Fruit fly (Drosophila melanogaster) whole organism, embryonic: ENCODE data around the gene dbe.

Experiments used
- CG1024 ChIP-seq: fragments of 200-800 bp; sonication (Bioruptor generic); IDR thresholded peaks from 2 replicates; pipeline ENCODE4 v1.3.6; 2022; ENCODE audit warnings: missing biosample characterization, missing genetic modification characterization
- CG10654 ChIP-seq: fragments of 200-800 bp; sonication (Bioruptor generic); optimal IDR thresholded peaks from 2 replicates; lab custom pipeline; 2016; ENCODE audit warnings: missing biosample characterization, missing genetic modification characterization
- CG12104 ChIP-seq: fragments of 200-800 bp; sonication (Bioruptor generic); optimal IDR thresholded peaks from 3 replicates; lab custom pipeline; 2016; ENCODE audit warnings: missing biosample characterization, missing genetic modification characterization
- CG12391 ChIP-seq: fragments of 200-800 bp; sonication (Bioruptor generic); optimal IDR thresholded peaks from 3 replicates; lab custom pipeline; 2018; ENCODE audit warnings: missing biosample characterization, mild to moderate bottlenecking, missing genetic modification characterization, moderate library complexity
- CG17361 ChIP-seq: fragments of 200-800 bp; sonication (Bioruptor generic); IDR thresholded peaks from 3 replicates; pipeline ENCODE4 v1.3.6; 2022; ENCODE audit warnings: missing biosample characterization, missing genetic modification characterization
- CG17829 ChIP-seq: fragments of 200-800 bp; optimal IDR thresholded peaks from 2 replicates; lab custom pipeline; 2019; ENCODE audit warnings: missing biosample characterization, mild to moderate bottlenecking, missing genetic modification characterization, moderate library complexity
- CG2712 ChIP-seq: fragments of 200-800 bp; optimal IDR thresholded peaks from 3 replicates; lab custom pipeline; 2019; ENCODE audit warnings: missing biosample characterization, mild to moderate bottlenecking, missing genetic modification characterization, moderate library complexity
- CG30020 ChIP-seq: fragments of 200-800 bp; optimal IDR thresholded peaks from 2 replicates; lab custom pipeline; 2019; ENCODE audit warnings: missing biosample characterization, mild to moderate bottlenecking, missing genetic modification characterization, moderate library complexity
- CG3163 ChIP-seq: fragments of 200-800 bp; sonication (Bioruptor generic); optimal IDR thresholded peaks from 3 replicates; lab custom pipeline; 2016; ENCODE audit warnings: missing biosample characterization, missing genetic modification characterization
- CG34376 ChIP-seq: fragments of 200-800 bp; sonication (Bioruptor generic); optimal IDR thresholded peaks from 2 replicates; lab custom pipeline; 2018; ENCODE audit warnings: missing biosample characterization, mild to moderate bottlenecking, missing genetic modification characterization
- CG3726 ChIP-seq: fragments of 200-800 bp; sonication (Bioruptor generic); IDR thresholded peaks from 3 replicates; pipeline ENCODE4, ENCODE4 v1.3.6; 2022; ENCODE audit warnings: missing biosample characterization, missing genetic modification characterization
- CG3838 ChIP-seq: fragments of 200-800 bp; sonication (Bioruptor generic); optimal IDR thresholded peaks from 3 replicates; lab custom pipeline; 2016; ENCODE audit warnings: missing biosample characterization, missing genetic modification characterization
- CG4282 ChIP-seq: fragments of 200-800 bp; sonication (Bioruptor generic); optimal IDR thresholded peaks from 2 replicates; lab custom pipeline; 2016; ENCODE audit warnings: missing biosample characterization, missing genetic modification characterization
- CG4820 ChIP-seq: fragments of 200-800 bp; sonication (Bioruptor generic); optimal IDR thresholded peaks from 3 replicates; lab custom pipeline; 2016; ENCODE audit warnings: missing biosample characterization, missing genetic modification characterization
- CG6254 ChIP-seq: fragments of 200-800 bp; sonication (Bioruptor generic); optimal IDR thresholded peaks from 3 replicates; lab custom pipeline; 2017; ENCODE audit warnings: mild to moderate bottlenecking, missing biosample characterization, missing genetic modification reagents, missing genetic modification characterization
- CG6765 ChIP-seq: fragments of 200-800 bp; sonication (Bioruptor generic); optimal IDR thresholded peaks from 3 replicates; lab custom pipeline; 2017; ENCODE audit warnings: missing biosample characterization, mild to moderate bottlenecking, missing genetic modification characterization
- CG9215 ChIP-seq: fragments of 200-800 bp; sonication (Bioruptor generic); IDR thresholded peaks from 2 replicates; pipeline ENCODE4 v1.3.6; 2022; ENCODE audit warnings: missing biosample characterization, missing genetic modification characterization
- CG9437 ChIP-seq: fragments of 200-800 bp; sonication (Bioruptor generic); optimal IDR thresholded peaks from 2 replicates; lab custom pipeline; 2018; ENCODE audit warnings: missing biosample characterization, mild to moderate bottlenecking, missing genetic modification characterization
- CoRest ChIP-seq: fragments of 200-800 bp; sonication (Bioruptor generic); optimal IDR thresholded peaks from 3 replicates; lab custom pipeline; 2018; ENCODE audit warnings: missing biosample characterization, mild to moderate bottlenecking, missing genetic modification characterization, moderate library complexity
- Dek ChIP-seq: fragments of 200-800 bp; sonication (Bioruptor generic); optimal IDR thresholded peaks from 3 replicates; lab custom pipeline; 2019; ENCODE audit warnings: missing biosample characterization, mild to moderate bottlenecking, missing genetic modification characterization, moderate library complexity
- E2f2 ChIP-seq: fragments of 200-800 bp; sonication (Bioruptor generic); IDR thresholded peaks from 2 replicates; pipeline ENCODE4 v1.3.6; 2022; ENCODE audit warnings: missing biosample characterization, missing genetic modification characterization
- HLH3B ChIP-seq: fragments of 200-800 bp; sonication (Bioruptor generic); IDR thresholded peaks from 2 replicates; pipeline ENCODE4 v1.3.6; 2022; ENCODE audit warnings: missing biosample characterization, missing genetic modification characterization
- HLH4C ChIP-seq: fragments of 200-800 bp; sonication (Bioruptor generic); IDR thresholded peaks from 3 replicates; pipeline ENCODE4 v1.3.6; 2022; ENCODE audit warnings: missing biosample characterization, missing genetic modification characterization; ENCODE audit not compliant: partially characterized antibody
- HmgD ChIP-seq: fragments of 200-800 bp; sonication (Bioruptor generic); optimal IDR thresholded peaks from 3 replicates; lab custom pipeline; 2016; ENCODE audit warnings: missing biosample characterization, missing genetic modification characterization
- Hr3 ChIP-seq: fragments of 200-800 bp; sonication (Bioruptor generic); optimal IDR thresholded peaks from 3 replicates; lab custom pipeline; 2016; ENCODE audit warnings: missing biosample characterization, missing genetic modification characterization
- Lim3 ChIP-seq: fragments of 200-800 bp; sonication (Bioruptor generic); IDR thresholded peaks from 2 replicates; pipeline ENCODE4 v1.3.6; 2022; ENCODE audit warnings: missing biosample characterization, missing genetic modification characterization
- MTF-1 ChIP-seq: fragments of 200-800 bp; sonication (Bioruptor generic); optimal IDR thresholded peaks from 2 replicates; lab custom pipeline; 2018; ENCODE audit warnings: missing biosample characterization, mild to moderate bottlenecking, missing genetic modification characterization, borderline replicate concordance
- Med ChIP-seq: fragments of 200-800 bp; sonication (Bioruptor generic); peaks from one replicate; lab custom pipeline; 2016; ENCODE audit warnings: missing biosample characterization, missing genetic modification characterization, mild to moderate bottlenecking, inconsistent platforms, moderate library complexity
- Mrtf ChIP-seq: fragments of 200-800 bp; sonication (Bioruptor generic); IDR thresholded peaks from 3 replicates; pipeline ENCODE4 v1.3.6; 2022; ENCODE audit warnings: missing biosample characterization, missing genetic modification characterization
- Myb ChIP-seq: fragments of 200-800 bp; sonication (Bioruptor generic); optimal IDR thresholded peaks from 2 replicates; lab custom pipeline; 2016; ENCODE audit warnings: missing biosample characterization, missing genetic modification characterization
- NK7.1 ChIP-seq: fragments of 200-800 bp; sonication (Bioruptor generic); optimal IDR thresholded peaks from 3 replicates; lab custom pipeline; 2016; ENCODE audit warnings: missing biosample characterization, missing genetic modification characterization
- Nf-YA ChIP-seq: fragments of 200-800 bp; sonication (Bioruptor generic); IDR thresholded peaks from 2 replicates; pipeline ENCODE4 v1.3.6; 2022; ENCODE audit warnings: missing biosample characterization, missing genetic modification characterization
- Side ChIP-seq: fragments of 200-800 bp; sonication (Bioruptor generic); optimal IDR thresholded peaks from 2 replicates; lab custom pipeline; 2016; ENCODE audit warnings: missing biosample characterization, missing genetic modification characterization
- Trl ChIP-seq, 3 experiments: fragments of >200 bp in 2 of 3; fragments of 200-800 bp in 1 of 3; sonication (Bioruptor generic) in 1 of 3; optimal IDR thresholded peaks; 2 replicates in 1 of 3; 3 replicates in 2 of 3; lab custom pipeline; 2016 to 2017; ENCODE audit warnings: missing biosample characterization in 1 of 3, missing genetic modification characterization in 1 of 3
- Vsx1 ChIP-seq: fragments of 200-800 bp; sonication (Bioruptor generic); optimal IDR thresholded peaks from 2 replicates; lab custom pipeline; 2017; ENCODE audit warnings: missing biosample characterization, mild to moderate bottlenecking, missing genetic modification characterization, missing genetic modification reagents
- Xbp1 ChIP-seq: fragments of 200-800 bp; sonication (Bioruptor generic); optimal IDR thresholded peaks from 3 replicates; lab custom pipeline; 2016; ENCODE audit warnings: missing biosample characterization, mild to moderate bottlenecking, missing genetic modification characterization
- cad ChIP-seq: fragments of >200 bp; optimal IDR thresholded peaks from 2 replicates; lab custom pipeline; 2017; ENCODE audit warnings: missing biosample characterization, missing genetic modification characterization
- cg ChIP-seq: fragments of 200-800 bp; sonication (Bioruptor generic); optimal IDR thresholded peaks from 3 replicates; lab custom pipeline; 2019; ENCODE audit warnings: missing biosample characterization, mild to moderate bottlenecking, missing genetic modification characterization, moderate library complexity
- chif ChIP-seq, 2 experiments: fragments of 200-800 bp; sonication (Bioruptor generic); optimal IDR thresholded peaks; 3 replicates each; lab custom pipeline; 2016; ENCODE audit warnings: missing biosample characterization in 2 of 2, missing genetic modification characterization in 2 of 2
- chn ChIP-seq: fragments of 200-800 bp; sonication (Bioruptor generic); optimal IDR thresholded peaks from 2 replicates; lab custom pipeline; 2016; ENCODE audit warnings: missing biosample characterization, missing genetic modification characterization
- crol ChIP-seq: fragments of 200-800 bp; sonication (Bioruptor generic); IDR thresholded peaks from 2 replicates; pipeline ENCODE4 v1.3.6; 2022; ENCODE audit warnings: missing biosample characterization, missing genetic modification characterization
- dan ChIP-seq: fragments of 200-800 bp; sonication (Bioruptor generic); IDR thresholded peaks from 2 replicates; pipeline ENCODE4 v1.3.6; 2022; ENCODE audit warnings: missing biosample characterization, missing genetic modification characterization
- dm ChIP-seq: fragments of 200-800 bp; sonication (Bioruptor generic); optimal IDR thresholded peaks from 3 replicates; lab custom pipeline; 2016; ENCODE audit warnings: missing biosample characterization, missing genetic modification characterization
- fd3F ChIP-seq: fragments of 200-800 bp; sonication (Bioruptor generic); optimal IDR thresholded peaks from 2 replicates; lab custom pipeline; 2018; ENCODE audit warnings: missing biosample characterization, mild to moderate bottlenecking, missing genetic modification characterization, moderate library complexity
- ftz-f1 ChIP-seq: fragments of 200-800 bp; sonication (Bioruptor generic); optimal IDR thresholded peaks from 2 replicates; lab custom pipeline; 2016; ENCODE audit warnings: missing biosample characterization, missing genetic modification characterization
- gro ChIP-seq: fragments of 200-800 bp; sonication (Bioruptor generic); optimal IDR thresholded peaks from 2 replicates; lab custom pipeline; 2016; ENCODE audit warnings: missing biosample characterization, missing genetic modification characterization
- nmo ChIP-seq: fragments of 200-800 bp; sonication (Bioruptor generic); optimal IDR thresholded peaks from 2 replicates; lab custom pipeline; 2018; ENCODE audit warnings: missing biosample characterization, mild to moderate bottlenecking, missing genetic modification characterization, moderate library complexity
- slbo ChIP-seq: fragments of 200-800 bp; sonication (Bioruptor generic); IDR thresholded peaks from 2 replicates; pipeline ENCODE4 v1.3.6; 2022; ENCODE audit warnings: missing biosample characterization, missing genetic modification characterization
- ssp ChIP-seq: fragments of 200-800 bp; sonication (Bioruptor generic); IDR thresholded peaks from 2 replicates; pipeline ENCODE4 v1.3.6; 2022; ENCODE audit warnings: missing biosample characterization, missing genetic modification characterization
- unc-4 ChIP-seq: fragments of 200-800 bp; sonication (Bioruptor generic); IDR thresholded peaks from 2 replicates; pipeline ENCODE4 v1.3.6; 2022; ENCODE audit warnings: missing biosample characterization, missing genetic modification characterization; ENCODE audit not compliant: partially characterized antibody

dbe gene

DNA sequence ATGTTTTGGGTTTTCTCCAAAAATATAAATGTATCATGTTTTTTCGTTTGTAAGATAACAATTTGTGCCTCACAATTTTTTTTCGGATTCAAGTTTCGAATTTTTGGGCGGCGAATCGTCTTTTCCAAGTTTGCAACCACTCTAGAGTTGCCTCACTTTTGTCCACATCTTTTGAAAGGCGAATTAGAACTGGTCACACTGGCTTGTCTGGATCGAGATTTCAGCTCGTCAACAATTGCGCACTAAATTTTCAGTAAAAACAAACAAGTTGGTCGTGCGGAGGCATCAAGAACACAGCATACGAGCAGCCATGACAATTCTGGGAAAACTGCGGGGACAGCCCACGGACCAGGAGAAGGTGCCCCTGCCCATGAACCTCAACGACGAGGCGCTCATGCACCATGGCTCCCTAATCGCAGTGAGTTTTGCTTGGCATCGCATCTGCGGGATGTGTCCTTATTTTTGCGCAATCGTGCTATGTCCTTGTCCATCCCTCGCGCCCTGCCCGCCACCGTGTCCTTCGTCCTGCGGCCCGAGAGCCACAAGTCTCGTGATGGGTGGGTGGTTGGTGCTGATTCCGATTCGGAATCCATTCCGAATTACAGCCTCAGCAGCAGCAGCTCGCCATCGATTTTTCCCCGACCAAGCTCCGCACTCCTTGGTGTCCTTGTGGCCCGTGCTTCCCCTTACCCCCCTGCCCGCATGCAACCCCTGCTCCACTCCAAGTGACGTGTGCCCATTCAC, 48.2 kb downstream of the dbe start, which contains the start of gene CG3662 (continued):
- TF ChIP-seq CG17829 (tag; lab: Kevin White, UChicago) = peak; percentile 7
- peak; percentile 9 for TF ChIP-seq MTF-1 (GFP tag; lab: Kevin White, UChicago)
- TF ChIP-seq cad = no peak
- TF ChIP-seq E2f2 (GFP tag; lab: Robert Waterston, UW) = peak; percentile 99
- no peak for TF ChIP-seq HmgD (GFP tag; lab: Kevin White, UChicago)
- peak; percentile 93 for TF ChIP-seq Myb (GFP tag; lab: Kevin White, UChicago)
- TF ChIP-seq dm (GFP tag; lab: Kevin White, UChicago) = no peak
- no peak for TF ChIP-seq HLH3B (GFP tag; lab: Robert Waterston, UW)
- no peak for TF ChIP-seq CG30020 (tag; lab: Kevin White, UChicago)
- TF ChIP-seq NK7.1 (GFP tag; lab: Kevin White, UChicago) = no peak
- no peak for TF ChIP-seq Xbp1 (GFP tag; lab: Kevin White, UChicago)
- TF ChIP-seq chn (GFP tag; lab: Kevin White, UChicago) = peak; percentile 17
- no peak for TF ChIP-seq CG12104 (GFP tag; lab: Kevin White, UChicago)
- TF ChIP-seq Lim3 (GFP tag; lab: Robert Waterston, UW) = no peak
- no peak for TF ChIP-seq Mrtf (GFP tag; lab: Robert Waterston, UW)
- TF ChIP-seq ssp (GFP tag; lab: Robert Waterston, UW) = 0 out of 2 replicates have a peak, but pooled peaks have one; percentile 9
- TF ChIP-seq Hr3 (GFP tag; lab: Kevin White, UChicago) = no peak
- peak; percentile 33 for TF ChIP-seq gro (GFP tag; lab: Kevin White, UChicago)
- peak; percentile 17 for TF ChIP-seq nmo (GFP tag; lab: Kevin White, UChicago)
- TF ChIP-seq CG9215 (GFP tag; lab: Robert Waterston, UW) = no peak
- no peak for TF ChIP-seq CG1024 (GFP tag; lab: Robert Waterston, UW)
- peak; percentile 39 for TF ChIP-seq CoRest (tag; lab: Kevin White, UChicago)
- 0 out of 3 replicates have a peak, but pooled peaks have one; percentile 20 for TF ChIP-seq HLH4C
- TF ChIP-seq CG4820 = no peak
- no peak for TF ChIP-seq Trl (optimal IDR thresholded peaks at IDR 0.05; lab: Kevin White, UChicago)
- TF ChIP-seq Trl (GFP tag; optimal IDR thresholded peaks at IDR 0.05; lab: Kevin White, UChicago) = no peak
- TF ChIP-seq CG6765 (GFP tag; lab: Kevin White, UChicago) = no peak
- TF ChIP-seq Vsx1 (GFP tag; lab: Kevin White, UChicago) = no peak
- no peak for TF ChIP-seq ftz-f1
- TF ChIP-seq CG6254 (GFP tag; lab: Kevin White, UChicago) = no peak
- TF ChIP-seq Side = no peak
- TF ChIP-seq chif (GFP tag; optimal IDR thresholded peaks at IDR 0.05; lab: Kevin White, UChicago) = no peak
- TF ChIP-seq CG12391 = peak; percentile 17
- no peak for TF ChIP-seq CG3726
- no peak for TF ChIP-seq CG4282 (GFP tag; lab: Kevin White, UChicago)
- no peak for TF ChIP-seq dan (GFP tag; lab: Robert Waterston, UW)
- no peak for TF ChIP-seq slbo
- no peak for TF ChIP-seq Nf-YA (GFP tag; lab: Robert Waterston, UW)
- peak; percentile 46 for TF ChIP-seq CG34376
- no peak for TF ChIP-seq cg (GFP tag; lab: Kevin White, UChicago)
- TF ChIP-seq fd3F = no peak
- no peak for TF ChIP-seq CG17361
- TF ChIP-seq CG2712 = peak; percentile 29
- peak; percentile 88 for TF ChIP-seq Med (GFP tag; lab: Kevin White, UChicago)
- no peak for TF ChIP-seq CG10654 (GFP tag; lab: Kevin White, UChicago)
- TF ChIP-seq Dek (tag; lab: Kevin White, UChicago) = peak; percentile 34
- TF ChIP-seq CG3838 (GFP tag; lab: Kevin White, UChicago) = no peak
- TF ChIP-seq unc-4 (GFP tag; lab: Robert Waterston, UW) = no peak
- TF ChIP-seq crol (GFP tag; lab: Robert Waterston, UW) = peak; percentile 87
- no peak for TF ChIP-seq CG3163
- no peak for TF ChIP-seq CG9437
